Fruit fly (Drosophila melanogaster) whole organism, prepupa: ENCODE data around the gene RpL3.

Experiments
- CG32006 ChIP-seq: fragments of 200-800 bp; sonication (Bioruptor generic); optimal IDR thresholded peaks from 3 replicates; lab custom pipeline; 2017; ENCODE audit warnings: missing biosample characterization, mild to moderate bottlenecking, missing genetic modification characterization
- CG6808 ChIP-seq: fragments of 200-800 bp; sonication (Bioruptor generic); optimal IDR thresholded peaks from 3 replicates; lab custom pipeline; 2017; ENCODE audit warnings: missing biosample characterization, missing genetic modification characterization, mild to moderate bottlenecking, moderate library complexity, missing genetic modification reagents
- CG8319 ChIP-seq: fragments of 200-800 bp; sonication (Bioruptor generic); optimal IDR thresholded peaks from 3 replicates; lab custom pipeline; 2016; ENCODE audit warnings: missing biosample characterization, missing genetic modification characterization
- vri ChIP-seq: fragments of 200-800 bp; sonication (Bioruptor generic); optimal IDR thresholded peaks from 3 replicates; lab custom pipeline; 2016; ENCODE audit warnings: missing biosample characterization, mild to moderate bottlenecking, missing genetic modification characterization

- TF ChIP-seq CG32006 (GFP tag; lab: Kevin White, UChicago) (no peak), CG6808 (GFP tag; lab: Kevin White, UChicago) (no peak), vri (GFP tag; lab: Kevin White, UChicago) (no peak), CG8319 (no peak)
Measured at dm6 chr3R:11175777-11176176, 45.9 kb upstream of the RpL3 start.
